Fruit fly (Drosophila melanogaster) whole organism, pupa: Measurements from ENCODE around the gene HHEX.

ENCODE experiments used
- CG10348 ChIP-seq: fragments of 200-800 bp; sonication (Bioruptor generic); IDR thresholded peaks from 2 replicates; pipeline ENCODE4 v1.3.6; 2022; ENCODE audit warnings: missing biosample characterization, missing genetic modification characterization
- CG12605 ChIP-seq: fragments of 200-800 bp; sonication (Bioruptor generic); IDR thresholded peaks from 2 replicates; pipeline ENCODE4 v1.3.6; 2022; ENCODE audit warnings: missing biosample characterization, missing genetic modification characterization
- CG13204 ChIP-seq: fragments of 200-800 bp; sonication (Bioruptor generic); optimal IDR thresholded peaks from 2 replicates; lab custom pipeline; 2018; ENCODE audit warnings: missing biosample characterization, mild to moderate bottlenecking, missing genetic modification characterization, moderate library complexity
- CG14655 ChIP-seq: fragments of 200-800 bp; sonication (Bioruptor generic); optimal IDR thresholded peaks from 3 replicates; lab custom pipeline; 2017; ENCODE audit warnings: mild to moderate bottlenecking, missing biosample characterization, missing genetic modification reagents, missing genetic modification characterization
- CG15710 ChIP-seq: fragments of 200-800 bp; sonication (Bioruptor generic); optimal IDR thresholded peaks from 2 replicates; lab custom pipeline; 2018; ENCODE audit warnings: missing biosample characterization, mild to moderate bottlenecking, missing genetic modification characterization, moderate library complexity
- CG17806 ChIP-seq: fragments of 200-800 bp; sonication (Bioruptor generic); optimal IDR thresholded peaks from 2 replicates; lab custom pipeline; 2018; ENCODE audit warnings: missing biosample characterization, mild to moderate bottlenecking, missing genetic modification characterization, moderate library complexity
- CG32121 ChIP-seq: fragments of 200-800 bp; sonication (Bioruptor generic); IDR thresholded peaks from 2 replicates; pipeline ENCODE4 v1.3.6; 2022; ENCODE audit warnings: missing biosample characterization, missing genetic modification characterization
- CG34367 ChIP-seq: fragments of 200-800 bp; sonication (Bioruptor generic); optimal IDR thresholded peaks from 2 replicates; lab custom pipeline; 2018; ENCODE audit warnings: missing biosample characterization, mild to moderate bottlenecking, missing genetic modification characterization
- CG4496 ChIP-seq: fragments of 200-800 bp; sonication (Bioruptor generic); IDR thresholded peaks from 3 replicates; pipeline ENCODE4 v1.3.6; 2022; ENCODE audit warnings: missing biosample characterization, missing genetic modification characterization
- CG8159 ChIP-seq: fragments of 200-800 bp; sonication (Bioruptor generic); optimal IDR thresholded peaks from 3 replicates; lab custom pipeline; 2018; ENCODE audit warnings: missing biosample characterization, mild to moderate bottlenecking, missing genetic modification characterization, moderate library complexity
- CG8301 ChIP-seq: fragments of 200-800 bp; sonication (Bioruptor generic); optimal IDR thresholded peaks from 2 replicates; lab custom pipeline; 2018; ENCODE audit warnings: missing biosample characterization, mild to moderate bottlenecking, missing genetic modification characterization
- CG9948 ChIP-seq: fragments of 200-800 bp; sonication (Bioruptor generic); optimal IDR thresholded peaks from 2 replicates; lab custom pipeline; 2018; ENCODE audit warnings: missing biosample characterization, mild to moderate bottlenecking, missing genetic modification characterization, moderate library complexity
- D1 ChIP-seq: fragments of 200-800 bp; sonication (Bioruptor generic); optimal IDR thresholded peaks from 2 replicates; lab custom pipeline; 2018; ENCODE audit warnings: missing biosample characterization, mild to moderate bottlenecking, missing genetic modification characterization, moderate library complexity
- EcR ChIP-seq: fragments of 200-800 bp; sonication (Bioruptor generic); optimal IDR thresholded peaks from 3 replicates; lab custom pipeline; 2019; ENCODE audit warnings: missing biosample characterization, missing genetic modification characterization, mild to moderate bottlenecking, moderate library complexity, missing genetic modification reagents
- Ets98B ChIP-seq: fragments of 200-800 bp; sonication (Bioruptor generic); IDR thresholded peaks from 2 replicates; pipeline ENCODE4 v1.3.6; 2022; ENCODE audit warnings: missing biosample characterization, missing genetic modification characterization
- Pif1A ChIP-seq: fragments of 200-800 bp; sonication (Bioruptor generic); optimal IDR thresholded peaks from 3 replicates; lab custom pipeline; 2016; ENCODE audit warnings: missing biosample characterization, missing genetic modification characterization
- Pif1B ChIP-seq: fragments of 200-800 bp; sonication (Bioruptor generic); optimal IDR thresholded peaks from 3 replicates; lab custom pipeline; 2016; ENCODE audit warnings: missing biosample characterization, missing genetic modification characterization
- Snoo ChIP-seq: fragments of 200-800 bp; sonication (Bioruptor generic); optimal IDR thresholded peaks from 3 replicates; lab custom pipeline; 2017; ENCODE audit warnings: missing biosample characterization, mild to moderate bottlenecking, missing genetic modification characterization, inconsistent platforms
- fd96Ca ChIP-seq: fragments of 200-800 bp; sonication (Bioruptor generic); IDR thresholded peaks from 3 replicates; pipeline ENCODE4 v1.3.6; 2022; ENCODE audit warnings: missing biosample characterization, missing genetic modification characterization
- gl ChIP-seq: fragments of 200-800 bp; sonication (Bioruptor generic); optimal IDR thresholded peaks from 2 replicates; lab custom pipeline; 2018; ENCODE audit warnings: missing biosample characterization, mild to moderate bottlenecking, missing genetic modification characterization
- rn ChIP-seq: fragments of 200-800 bp; sonication (Bioruptor generic); IDR thresholded peaks from 2 replicates; pipeline ENCODE4 v1.3.6; 2022; ENCODE audit warnings: missing biosample characterization, missing genetic modification characterization

The HHEX gene

DNA sequence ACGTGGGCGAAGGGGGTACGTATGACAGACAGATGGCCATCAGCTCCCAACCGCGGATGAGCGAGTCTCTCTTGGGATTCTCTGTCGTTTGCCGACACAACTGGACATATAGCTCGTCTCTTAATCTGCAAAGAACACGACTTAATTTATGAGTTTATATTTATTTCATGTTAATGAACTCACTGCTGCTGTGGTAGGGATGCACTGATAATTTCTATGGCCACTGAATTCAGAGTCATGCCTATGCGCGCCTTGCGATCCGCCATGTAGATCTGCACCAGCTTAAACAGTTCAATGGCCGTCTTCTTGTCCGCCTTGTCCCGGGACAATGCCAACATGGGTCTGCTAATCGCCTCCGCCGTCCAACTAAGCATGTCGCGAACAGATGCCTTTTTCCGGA, 4.3 kb upstream of the HHEX start:
- no peak for TF ChIP-seq CG34367 (tag; lab: Kevin White, UChicago)
- TF ChIP-seq EcR, result peak; percentile 87

DNA sequence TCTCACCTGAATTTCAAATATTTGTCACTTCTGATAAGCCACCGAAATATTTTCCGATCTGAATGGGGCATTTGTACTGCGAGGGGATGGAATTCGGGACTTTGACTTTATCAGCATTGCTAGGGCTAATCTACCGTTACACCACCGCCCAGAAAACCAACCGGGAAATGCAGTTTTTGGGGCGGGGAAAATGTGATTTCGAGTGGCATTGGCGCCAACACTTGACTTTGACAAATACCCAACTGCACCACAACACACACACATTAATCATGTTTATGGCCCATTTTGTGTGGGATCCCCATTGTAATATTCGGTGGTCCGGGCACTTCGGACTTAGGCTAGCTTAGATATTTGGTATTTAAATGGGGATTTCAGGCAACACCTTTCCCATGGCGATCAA, 1.8 kb downstream of the HHEX start:
- no peak for TF ChIP-seq gl (tag; lab: Kevin White, UChicago)
- no peak for TF ChIP-seq Ets98B (GFP tag; lab: Robert Waterston, UW)
- no peak for TF ChIP-seq rn (GFP tag; lab: Robert Waterston, UW)
- TF ChIP-seq fd96Ca, result no peak
- TF ChIP-seq CG17806, result no peak
- TF ChIP-seq CG12605 (GFP tag; lab: Robert Waterston, UW), result no peak
- TF ChIP-seq Pif1B (GFP tag; lab: Kevin White, UChicago), result no peak
- TF ChIP-seq CG8159, result no peak
- no peak for TF ChIP-seq CG15710 (tag; lab: Kevin White, UChicago)
- TF ChIP-seq CG14655 (GFP tag; lab: Kevin White, UChicago), result no peak
- no peak for TF ChIP-seq CG9948 (tag; lab: Kevin White, UChicago)
- no peak for TF ChIP-seq CG4496 (GFP tag; lab: Robert Waterston, UW)
- TF ChIP-seq EcR, result no peak

DNA sequence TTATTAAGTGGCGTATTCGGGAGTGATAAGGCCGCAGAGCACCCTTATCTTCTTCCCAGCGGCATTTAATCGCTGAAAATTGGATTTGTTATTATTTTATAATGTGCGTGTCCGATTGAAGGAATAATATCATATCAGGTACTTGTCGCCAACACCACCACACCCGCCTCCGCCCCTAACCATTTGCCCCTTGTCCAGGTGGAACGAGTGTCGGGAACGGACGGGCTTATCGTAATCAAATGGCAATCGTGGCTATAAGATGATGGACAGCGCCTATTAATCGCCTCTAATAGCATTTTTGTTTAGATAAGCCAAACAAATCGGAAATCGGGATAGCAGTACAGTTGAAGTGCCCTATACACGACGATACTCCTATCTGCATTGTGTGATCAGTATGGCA, 2.5 kb downstream of the HHEX start:
- TF ChIP-seq gl (tag; lab: Kevin White, UChicago) (no peak), CG32121 (GFP tag; lab: Robert Waterston, UW) (no peak), Pif1B (GFP tag; lab: Kevin White, UChicago) (no peak), CG34367 (tag; lab: Kevin White, UChicago) (no peak), CG8301 (tag; lab: Kevin White, UChicago) (no peak), CG13204 (GFP tag; lab: Kevin White, UChicago) (no peak), CG9948 (tag; lab: Kevin White, UChicago) (no peak), CG17806 (no peak), CG12605 (GFP tag; lab: Robert Waterston, UW) (no peak), CG8159 (no peak), Pif1A (GFP tag; lab: Kevin White, UChicago) (no peak), rn (GFP tag; lab: Robert Waterston, UW) (no peak), CG4496 (GFP tag; lab: Robert Waterston, UW) (no peak), CG14655 (GFP tag; lab: Kevin White, UChicago) (no peak), fd96Ca (no peak), CG10348 (GFP tag; lab: Robert Waterston, UW) (no peak)

DNA sequence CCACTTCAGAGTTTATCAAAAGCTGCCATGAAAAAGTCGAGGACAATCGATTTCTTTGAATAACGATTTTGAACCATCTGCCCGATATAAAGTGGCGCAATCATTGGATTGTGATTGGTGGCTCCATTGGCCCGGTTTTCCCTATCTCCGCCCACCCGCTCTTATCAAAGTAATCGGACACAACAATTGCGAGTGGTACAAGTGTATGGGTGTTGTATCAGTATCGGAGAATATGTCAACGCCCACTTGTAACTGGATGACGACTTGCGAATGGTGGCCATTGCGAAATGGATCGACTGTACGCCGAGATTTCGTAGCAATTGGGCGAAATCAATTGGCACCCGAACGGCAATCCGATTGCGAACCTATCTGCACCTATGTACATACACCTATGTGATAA, 3.1 kb downstream of the HHEX start:
- no peak for TF ChIP-seq CG9948 (tag; lab: Kevin White, UChicago)
- no peak for TF ChIP-seq CG8301 (tag; lab: Kevin White, UChicago)
- no peak for TF ChIP-seq Ets98B (GFP tag; lab: Robert Waterston, UW)
- no peak for TF ChIP-seq gl (tag; lab: Kevin White, UChicago)
- no peak for TF ChIP-seq CG15710 (tag; lab: Kevin White, UChicago)
- no peak for TF ChIP-seq D1
- TF ChIP-seq Snoo, result no peak
- no peak for TF ChIP-seq CG10348 (GFP tag; lab: Robert Waterston, UW)
- no peak for TF ChIP-seq CG8159
- TF ChIP-seq CG12605 (GFP tag; lab: Robert Waterston, UW), result no peak

DNA sequence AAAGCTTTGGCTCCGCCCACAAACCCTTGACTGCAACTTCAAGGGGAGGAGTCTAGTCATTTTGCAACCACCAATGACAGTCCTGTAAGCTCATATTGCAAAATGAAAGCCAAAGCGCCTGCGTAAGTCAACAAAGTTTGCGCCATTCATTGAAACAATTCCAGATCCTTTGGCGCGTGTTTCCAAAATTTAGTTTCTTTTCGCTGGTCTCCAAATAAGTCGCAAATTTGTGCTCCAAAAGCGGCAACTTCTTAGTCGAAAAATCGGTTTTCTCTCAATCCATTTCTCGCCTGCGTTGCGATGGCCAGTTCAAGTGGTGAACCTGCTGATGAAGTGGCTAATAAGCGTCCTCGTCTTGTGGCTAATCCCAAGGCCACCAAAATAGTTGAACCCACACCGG, 7.0 kb downstream of the HHEX start, which contains the start of gene dmrt93B:
Gene dmrt93B (plus strand): TSS at position 301 of the 400 bp plus-strand sequence.
- TF ChIP-seq gl (tag; lab: Kevin White, UChicago) (no peak), D1 (no peak), rn (GFP tag; lab: Robert Waterston, UW) (no peak), CG17806 (no peak), CG34367 (tag; lab: Kevin White, UChicago) (no peak), fd96Ca (no peak), CG8159 (no peak)

DNA sequence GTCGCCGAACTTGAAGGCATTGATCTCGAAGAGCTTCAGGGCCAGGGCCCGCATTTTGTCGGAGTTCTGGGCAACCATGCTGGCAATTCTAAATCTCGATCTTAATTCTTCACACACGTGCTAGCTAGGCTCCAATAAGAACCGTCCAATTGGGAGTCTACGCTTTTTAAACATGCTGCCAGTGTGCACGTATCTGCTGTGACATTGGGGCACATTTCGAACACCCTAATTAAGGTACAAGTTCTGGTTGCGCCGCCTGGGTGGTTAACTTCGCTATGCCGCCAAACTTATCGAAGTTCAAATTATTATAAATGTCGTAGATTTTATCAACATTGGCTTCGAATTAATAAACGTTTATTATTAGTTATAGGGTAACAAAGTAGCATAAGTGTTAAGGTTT, 7.6 kb downstream of the HHEX start, which contains the start of gene r-l:
Gene r-l (minus strand): TSS at position 179 of the 400 bp plus-strand sequence.
- TF ChIP-seq CG14655 (GFP tag; lab: Kevin White, UChicago) (no peak), rn (GFP tag; lab: Robert Waterston, UW) (no peak), CG10348 (GFP tag; lab: Robert Waterston, UW) (no peak), CG34367 (tag; lab: Kevin White, UChicago) (no peak), Pif1A (GFP tag; lab: Kevin White, UChicago) (no peak), CG17806 (no peak), Snoo (no peak), EcR (peak; percentile 22), CG9948 (tag; lab: Kevin White, UChicago) (no peak)
- TF ChIP-seq, all 21 proteins: peak for 1

DNA sequence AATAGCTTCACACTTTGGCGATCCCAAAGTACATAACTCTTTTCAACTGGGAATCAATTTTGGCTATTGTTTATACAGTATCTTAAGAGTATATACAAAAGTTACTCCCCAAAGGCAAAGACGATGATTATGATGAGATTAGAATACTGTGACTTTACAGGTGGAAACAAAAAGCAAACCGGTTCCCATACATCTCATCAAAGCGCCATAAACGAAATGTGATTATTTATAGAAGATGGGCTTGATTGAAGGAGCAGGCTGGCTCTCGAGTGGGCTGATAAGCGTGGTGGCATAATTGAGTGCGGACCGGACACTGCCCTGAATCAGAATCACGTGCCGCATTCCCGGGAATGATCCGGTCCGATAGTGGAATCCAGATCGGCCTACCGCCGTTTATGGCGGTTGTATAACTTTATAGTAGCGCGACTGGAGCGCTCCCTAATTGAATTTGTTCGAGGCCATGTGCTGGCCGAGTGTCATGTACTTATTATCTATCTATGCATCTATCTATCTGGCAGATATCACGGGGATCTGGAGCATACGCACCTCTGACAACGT, 8.7 kb downstream of the HHEX start:
- TF ChIP-seq CG14655 (GFP tag; lab: Kevin White, UChicago) (no peak), CG10348 (GFP tag; lab: Robert Waterston, UW) (no peak), D1 (no peak), CG17806 (no peak), Pif1B (GFP tag; lab: Kevin White, UChicago) (no peak), fd96Ca (no peak), CG15710 (tag; lab: Kevin White, UChicago) (no peak), gl (tag; lab: Kevin White, UChicago) (no peak), CG34367 (tag; lab: Kevin White, UChicago) (no peak)
